Fruit fly (Drosophila melanogaster): Measurements from ENCODE around the gene Blos4.

DNA sequence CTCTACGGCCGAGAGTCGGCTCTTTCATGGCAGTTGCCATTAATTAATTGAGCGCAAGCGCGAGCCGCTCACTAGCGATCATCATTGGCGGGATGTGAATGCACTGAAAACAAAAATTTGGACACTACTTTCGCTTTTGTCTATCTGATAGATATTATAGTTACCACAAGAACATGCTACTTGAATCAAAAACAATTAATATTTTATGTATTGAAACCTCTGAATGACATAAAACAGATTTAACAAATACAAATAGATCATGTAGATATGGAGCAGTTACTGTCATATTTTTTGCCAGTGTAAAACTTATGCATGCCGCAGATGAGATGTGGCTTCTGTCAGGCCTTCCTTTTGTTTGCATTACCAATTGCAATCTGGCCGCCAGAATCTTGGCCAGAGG is 49.1 kb downstream of the Blos4 start:
- no peak for TF ChIP-seq psq (GFP tag; optimal IDR thresholded peaks at IDR 0.05)
- TF ChIP-seq Dif (GFP tag; optimal IDR thresholded peaks at IDR 0.05; ENCODE audit: partially characterized antibody) = no peak
- TF ChIP-seq tai (GFP tag; optimal IDR thresholded peaks at IDR 0.05) = no peak
